Worm (Caenorhabditis elegans) whole organism, dauer: ENCODE data around the gene skr-8.
"Not testable (repeated sequence)": the region's sequence is repeated elsewhere in the genome, so short reads cannot be mapped to it uniquely, and the experiment has no call there.

ENCODE experiments used
- unc-62 ChIP-seq: sonication (generic microtip); optimal IDR thresholded peaks from 2 replicates; lab custom pipeline; 2017; ENCODE audit warnings: missing biosample characterization, missing genetic modification reagents, missing genetic modification characterization

skr-8 gene

DNA sequence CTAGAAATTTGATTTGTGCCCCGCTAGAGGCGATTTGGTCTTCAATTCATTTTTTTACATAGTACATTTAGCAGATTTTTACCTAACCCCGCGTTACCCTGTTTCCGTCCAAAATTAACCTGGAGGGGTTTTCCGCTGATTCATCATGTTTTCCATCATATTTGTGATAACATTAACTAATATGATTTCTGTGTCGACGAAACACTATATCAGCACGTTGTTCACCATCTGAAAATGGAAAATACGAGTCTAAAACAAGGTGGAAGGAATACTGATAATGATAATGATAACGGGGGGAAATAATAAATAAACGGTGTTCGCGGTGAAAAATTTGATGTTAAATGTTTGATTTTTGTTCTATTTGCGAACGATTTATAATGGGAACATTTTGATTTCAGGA, 6.1 kb upstream of the skr-8 start:
- TF ChIP-seq unc-62 (GFP tag; lab: Kevin White, UChicago): no peak

DNA sequence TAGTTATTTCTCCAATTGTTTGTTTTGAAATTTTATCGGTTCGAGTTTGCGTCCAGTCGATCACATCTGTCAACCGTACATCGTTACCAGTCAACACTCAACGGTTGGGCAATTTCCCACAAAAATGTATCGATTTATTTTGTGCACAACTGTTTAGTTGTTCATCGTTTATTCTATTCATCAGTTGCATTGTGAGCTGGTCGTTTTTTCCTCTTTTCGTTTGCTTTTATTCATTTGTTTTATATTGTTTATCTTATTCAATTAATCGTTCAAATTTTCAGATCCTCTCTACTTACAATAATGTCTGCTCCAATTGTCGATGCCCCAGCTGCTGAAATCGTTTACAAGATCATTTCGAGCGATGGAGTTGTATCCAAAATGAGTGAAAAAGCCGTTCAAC, 1.3 kb upstream of the skr-8 start, which contains the start of gene skr-12:
Gene skr-12, plus strand, starts transcription at position 301 of the 400 bp plus-strand sequence.
- TF ChIP-seq unc-62 (GFP tag; lab: Kevin White, UChicago): no peak

DNA sequence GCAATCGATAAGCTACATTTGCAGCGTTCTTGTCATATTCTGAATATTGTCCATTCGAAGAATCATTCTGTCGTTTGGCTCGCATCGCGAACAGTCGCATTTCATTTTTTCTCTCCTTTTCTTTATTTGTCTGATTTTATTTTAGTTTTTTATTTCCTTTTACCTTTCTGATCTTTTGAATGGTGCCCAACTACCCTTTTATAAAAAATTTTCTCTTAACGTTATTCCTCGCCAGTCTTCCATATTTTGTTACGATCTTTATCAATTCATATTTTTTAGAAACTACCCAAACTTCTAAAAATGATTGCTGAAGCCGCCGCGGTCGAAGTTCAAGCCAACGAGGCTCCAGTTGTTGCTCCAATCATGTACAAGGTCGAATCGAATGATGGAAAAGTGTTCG, 2.4 kb downstream of the skr-8 start, which contains the start of gene skr-9:
Gene skr-9, plus strand, starts transcription at position 301 of the 400 bp plus-strand sequence.
- not testable (repeated sequence) for TF ChIP-seq unc-62 (GFP tag; lab: Kevin White, UChicago)

DNA sequence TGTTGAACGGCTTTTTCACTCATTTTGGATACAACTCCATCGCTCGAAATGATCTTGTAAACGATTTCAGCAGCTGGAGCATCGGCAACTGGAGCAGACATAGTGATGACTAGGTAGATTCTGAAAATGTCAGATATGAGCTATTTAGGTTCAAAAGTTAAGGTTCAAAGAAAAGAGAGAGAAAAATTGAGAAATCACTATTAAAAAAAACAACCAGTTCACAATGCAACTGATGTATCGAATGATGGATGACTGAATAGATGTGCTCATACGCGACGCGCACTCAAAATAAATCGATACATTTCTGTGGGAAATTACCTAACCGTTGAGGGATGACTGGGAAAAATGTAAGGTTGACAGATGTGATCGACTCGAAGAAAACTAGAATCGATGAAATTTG, 3.1 kb downstream of the skr-8 start, which contains the start of gene skr-13:
Gene skr-13, minus strand, starts transcription at position 101 of the 400 bp plus-strand sequence.
- TF ChIP-seq unc-62 (GFP tag; lab: Kevin White, UChicago): no peak

DNA sequence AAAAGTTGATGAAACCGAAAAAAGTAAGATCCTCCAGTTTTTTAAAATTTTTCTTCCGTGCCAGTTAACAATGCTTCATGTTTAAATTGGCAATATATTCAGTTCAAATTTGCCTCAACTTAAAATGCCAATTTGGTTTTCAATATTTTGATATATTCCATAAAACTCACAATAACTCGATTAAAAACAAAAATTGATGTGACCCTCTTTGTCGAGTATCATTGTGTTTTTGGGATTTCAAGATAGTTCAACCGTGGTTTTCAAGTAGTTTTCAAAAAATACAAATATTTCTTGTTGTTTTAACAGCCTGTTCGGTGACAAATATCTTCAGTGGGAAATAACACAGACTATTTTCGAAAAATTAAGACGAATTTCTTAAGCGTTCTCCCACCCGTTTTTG, 12.6 kb downstream of the skr-8 start:
- TF ChIP-seq unc-62 (GFP tag; lab: Kevin White, UChicago): no peak

DNA sequence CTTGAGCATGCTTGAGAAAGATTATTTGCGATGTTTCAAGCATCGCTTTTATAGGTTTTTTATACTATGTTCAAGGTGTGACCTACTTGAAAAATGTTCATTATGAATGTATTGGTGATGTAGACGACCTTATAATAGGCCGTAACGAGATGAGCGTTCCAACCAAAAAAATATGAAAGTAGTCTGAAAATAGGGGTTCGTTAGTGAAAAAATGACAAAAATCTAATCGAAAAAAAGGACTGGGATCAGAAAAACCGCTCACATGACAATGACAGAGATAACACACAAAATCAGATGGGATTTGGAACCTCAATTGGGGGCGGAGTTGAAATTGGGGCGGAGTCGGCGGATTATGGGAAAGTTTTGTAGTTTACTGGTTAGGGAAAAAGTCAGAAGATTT, 14.8 kb downstream of the skr-8 start, which contains the start of gene Y116A8C.40:
Gene Y116A8C.40, minus strand, starts transcription at position 101 of the 400 bp plus-strand sequence.
- no peak for TF ChIP-seq unc-62 (GFP tag; lab: Kevin White, UChicago)

- TF ChIP-seq unc-62 (GFP tag; lab: Kevin White, UChicago): no peak
Measured at ce11 chrIV:17150418-17150817, 15.2 kb downstream of the skr-8 start.

DNA sequence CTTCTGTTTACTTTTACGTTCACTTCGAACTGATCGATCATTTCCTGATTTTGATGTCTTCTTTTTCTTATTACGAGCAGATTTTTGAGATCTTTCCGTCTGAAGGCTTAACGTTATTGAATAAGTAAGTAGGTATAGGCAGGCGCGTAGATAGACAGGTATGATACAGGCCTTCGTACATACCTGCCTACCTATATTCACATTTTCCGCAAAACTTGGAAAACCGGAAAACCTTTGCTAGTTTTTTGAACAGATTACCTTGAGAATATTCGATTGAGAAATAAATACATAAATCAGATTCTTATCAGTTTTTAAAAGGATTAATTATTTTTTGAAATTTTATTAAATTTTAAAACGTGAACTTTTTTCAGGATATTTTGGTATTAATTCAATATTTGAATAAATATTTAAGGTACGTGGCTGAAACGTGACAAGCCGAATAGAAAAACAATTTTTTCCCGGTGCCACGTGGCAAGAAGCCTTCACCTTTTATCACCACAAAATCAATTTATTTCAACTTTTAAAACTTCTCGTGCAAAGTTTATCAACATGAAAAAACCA, 34.5 kb downstream of the skr-8 start, which contains the start of the genes Y116A8C.37 and Y116A8C.38:
Gene Y116A8C.37, minus strand, starts transcription at position 101 of the 561 bp plus-strand sequence.
Gene Y116A8C.38, plus strand, starts transcription at position 511 of the 561 bp plus-strand sequence.
- no peak for TF ChIP-seq unc-62 (GFP tag; lab: Kevin White, UChicago)

DNA sequence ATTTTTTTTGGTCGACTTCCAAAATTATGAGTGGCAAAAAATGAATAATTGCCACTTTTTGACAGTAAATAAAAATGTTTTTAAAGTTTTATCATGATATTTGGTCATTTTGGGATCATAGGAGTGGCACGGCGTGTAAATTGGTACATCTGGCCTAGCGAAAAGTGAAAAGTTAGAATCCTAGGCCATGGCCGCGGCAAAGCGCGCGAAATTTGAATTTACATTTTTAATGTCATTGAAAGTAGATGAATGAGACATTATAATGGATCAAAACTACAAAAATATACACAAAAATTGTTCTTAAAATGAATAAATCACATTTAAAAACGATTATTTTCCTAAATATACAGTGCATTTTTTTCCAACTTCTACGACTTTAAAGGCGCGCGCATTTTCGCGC, 39.1 kb downstream of the skr-8 start:
- TF ChIP-seq unc-62 (GFP tag; lab: Kevin White, UChicago): no peak

DNA sequence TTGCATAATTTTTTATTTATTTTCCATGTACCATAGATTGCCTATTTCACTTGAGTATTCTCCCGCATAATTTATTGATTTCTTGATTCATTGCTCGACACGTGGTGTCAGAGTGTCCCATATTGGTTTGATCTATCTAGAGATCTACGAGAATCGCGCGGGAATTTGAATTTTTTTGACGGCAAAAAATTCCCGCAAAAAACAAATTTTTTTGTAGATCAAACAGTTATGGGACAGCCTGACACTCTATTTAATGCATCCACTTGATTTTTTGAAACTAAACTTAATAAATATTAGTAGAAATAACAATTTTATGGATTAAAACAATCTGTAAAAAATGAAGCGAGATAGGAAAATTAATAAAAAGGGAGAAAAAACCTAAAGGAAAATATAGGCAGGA, 39.7 kb downstream of the skr-8 start:
- no peak for TF ChIP-seq unc-62 (GFP tag; lab: Kevin White, UChicago)

DNA sequence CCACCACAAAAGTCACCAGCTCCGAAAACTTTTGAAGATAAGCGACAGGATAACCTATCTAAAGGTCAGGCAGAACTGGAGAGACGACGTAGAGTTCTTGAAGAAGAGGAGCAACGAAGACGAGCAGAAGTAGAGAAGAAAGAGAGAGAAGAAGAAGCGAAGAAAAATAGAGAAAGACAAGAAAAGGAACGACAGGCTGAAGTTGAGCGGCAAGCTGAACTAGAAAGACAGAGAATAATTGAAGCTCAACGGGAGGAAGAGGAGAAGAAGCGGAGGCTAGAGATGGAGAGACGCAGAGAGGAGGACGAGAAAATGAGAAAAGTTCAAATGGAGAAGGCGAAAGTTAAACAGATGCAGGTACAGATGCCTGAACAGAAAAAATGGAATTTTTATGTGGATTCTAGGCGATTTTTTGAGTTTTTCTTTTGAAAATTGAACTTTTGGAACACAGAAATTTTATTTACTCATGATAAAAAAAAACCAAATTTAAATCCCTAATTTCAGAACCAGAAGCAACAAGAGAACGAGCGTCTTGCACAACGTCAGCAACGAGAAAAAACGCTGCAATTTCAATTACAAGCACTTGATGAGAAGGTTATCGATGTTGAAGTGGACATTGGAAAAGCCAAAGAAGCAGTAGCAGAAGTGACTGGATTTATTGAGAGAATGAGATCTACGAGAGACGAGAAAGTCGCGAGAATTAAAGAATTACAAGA, 44.4 kb downstream of the skr-8 start:
- no peak for TF ChIP-seq unc-62 (GFP tag; lab: Kevin White, UChicago)

DNA sequence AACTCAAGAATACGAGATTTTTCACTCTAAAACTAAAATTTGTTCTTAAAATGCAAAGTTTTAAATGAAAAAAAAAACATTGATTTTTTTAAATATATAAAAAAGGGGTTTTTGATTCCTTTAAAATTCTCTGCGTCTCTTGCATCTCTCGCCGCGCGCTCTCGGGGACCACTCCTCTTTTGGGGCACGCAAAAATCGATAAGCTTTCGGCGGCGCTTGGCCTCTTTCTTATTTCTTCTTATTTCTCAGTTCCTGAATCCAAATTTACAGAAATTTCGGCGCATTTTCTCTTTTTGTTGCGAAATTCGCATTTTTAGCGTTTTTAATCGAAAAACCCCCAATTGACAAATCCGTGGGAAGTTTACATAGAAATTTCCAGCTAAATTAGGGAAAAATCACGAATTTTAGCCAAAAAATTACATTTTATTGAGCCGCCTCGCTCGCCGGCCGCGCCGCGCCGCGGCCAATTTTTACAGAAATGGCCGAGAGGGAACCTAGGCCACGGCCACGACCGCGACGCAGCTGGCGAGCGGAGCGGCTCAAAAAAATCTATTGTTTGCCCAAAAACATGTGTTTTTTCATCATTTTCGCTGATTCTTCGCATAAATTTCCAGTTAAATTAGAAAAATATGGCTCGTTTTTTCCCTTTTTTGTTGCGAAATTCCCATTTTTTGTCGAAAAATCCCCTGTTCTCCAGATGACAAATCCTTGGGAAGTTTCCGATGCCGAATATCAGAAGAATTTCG, 46.5 kb downstream of the skr-8 start, which contains the start of gene itsn-1:
Gene itsn-1, plus strand, starts transcription at position 696 of the 746 bp plus-strand sequence.
- no peak for TF ChIP-seq unc-62 (GFP tag; lab: Kevin White, UChicago)

DNA sequence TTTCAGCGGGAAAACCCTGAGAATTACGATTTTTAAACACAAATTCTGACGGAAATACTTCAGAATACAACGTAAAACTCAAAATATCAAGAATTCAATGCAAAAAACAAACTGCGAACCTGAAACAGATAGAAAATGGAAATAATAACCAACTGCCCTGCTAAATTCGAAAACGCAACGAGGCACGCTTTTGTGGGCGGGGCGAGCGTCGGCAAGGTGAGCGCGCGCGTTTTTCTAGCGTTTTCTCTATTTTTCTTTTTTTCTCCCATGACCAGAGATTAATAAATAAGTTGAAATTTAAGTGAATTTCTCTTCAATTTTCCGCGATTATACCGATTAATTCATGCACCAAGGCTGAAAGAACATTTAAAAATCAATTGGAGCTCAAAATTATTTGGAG, 47.0 kb downstream of the skr-8 start, which contains the start of gene uaf-2:
Gene uaf-2, minus strand, starts transcription at position 183 of the 400 bp plus-strand sequence.
- no peak for TF ChIP-seq unc-62 (GFP tag; lab: Kevin White, UChicago)

DNA sequence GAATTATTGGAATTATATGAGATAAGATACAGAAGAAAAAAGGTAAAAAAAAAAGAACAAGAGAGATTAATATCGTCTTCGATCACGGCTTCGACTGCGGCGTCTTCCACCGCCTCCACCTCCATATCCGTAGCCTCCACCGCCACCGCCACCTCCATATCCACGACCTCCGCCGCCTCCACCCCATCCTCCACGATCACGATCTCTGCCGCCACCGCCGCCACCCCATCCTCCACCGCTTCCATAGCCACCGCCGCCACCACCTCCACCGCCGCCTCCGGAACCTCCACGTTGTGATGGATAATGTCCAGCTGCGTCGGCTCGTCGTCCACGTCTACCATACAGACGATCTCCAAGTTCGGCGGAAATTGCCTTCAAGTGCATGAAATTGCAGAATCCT, 48.8 kb downstream of the skr-8 start:
- no peak for TF ChIP-seq unc-62 (GFP tag; lab: Kevin White, UChicago)

ce11 chrIV:17116345-17116744, 49.3 kb downstream of the skr-8 start, which contains the start of gene cyn-13:
Gene cyn-13 (minus strand): TSS chrIV:17116657.
- TF ChIP-seq unc-62 (GFP tag; lab: Kevin White, UChicago): no peak
